Worm (Caenorhabditis elegans) whole organism, young adult: ENCODE results near the gene idpc-7.

Source experiments
- C06A6.2 ChIP-seq: fragments of 200-800 bp; sonication (Bioruptor generic); conservative IDR thresholded peaks from 2 replicates; pipeline ENCODE4 v1.3.6; 2022; ENCODE audit warnings: missing genetic modification characterization, missing compliant biosample characterization
- C17E4.6 ChIP-seq: fragments of 200-800 bp; sonication (Bioruptor generic); IDR thresholded peaks from 2 replicates; pipeline ENCODE4 v1.3.6; 2022; ENCODE audit warnings: missing genetic modification reagents, missing genetic modification characterization, missing compliant biosample characterization
- F57A8.1 ChIP-seq: fragments of 200-800 bp; sonication (Bioruptor generic); optimal IDR thresholded peaks from 2 replicates; lab custom pipeline; 2018; ENCODE audit warnings: mild to moderate bottlenecking, missing genetic modification characterization, moderate library complexity, missing compliant biosample characterization
- Y56A3A.18 ChIP-seq: fragments of 200-800 bp; sonication (Bioruptor generic); IDR thresholded peaks from 2 replicates; pipeline ENCODE4 v1.3.6; 2022; ENCODE audit warnings: missing genetic modification reagents, missing genetic modification characterization, missing compliant biosample characterization
- ama-1 ChIP-seq, 3 experiments: fragments of 150-350 bp in 1 of 3; sonication (generic microtip) in 2 of 3; optimal IDR thresholded peaks; 2 replicates each; lab custom pipeline; 2014 to 2018; ENCODE audit warnings: missing biosample characterization in 2 of 3, missing genetic modification characterization in 2 of 3, missing genetic modification reagents in 2 of 3
- cebp-1 ChIP-seq, 2 experiments: fragments of 200-800 bp in 1 of 2; sonication (Bioruptor generic) in 1 of 2; sonication (generic microtip) in 1 of 2; IDR thresholded peaks in 1 of 2; optimal IDR thresholded peaks in 1 of 2; 2 replicates each; pipeline versions ENCODE4 v1.3.6 to Lab custom; 2017 to 2022; ENCODE audit warnings: missing compliant biosample characterization in 2 of 2, missing genetic modification characterization in 2 of 2, mild to moderate bottlenecking in 1 of 2, missing genetic modification reagents in 1 of 2, moderate library complexity in 1 of 2
- ceh-91 ChIP-seq: fragments of 200-800 bp; sonication (Bioruptor generic); IDR thresholded peaks from 2 replicates; pipeline ENCODE4 v1.3.6; 2022; ENCODE audit warnings: missing genetic modification reagents, missing genetic modification characterization, missing compliant biosample characterization
- dpff-1 ChIP-seq: sonication (generic microtip); optimal IDR thresholded peaks from 2 replicates; lab custom pipeline; 2017; ENCODE audit warnings: mild to moderate bottlenecking, missing genetic modification characterization, missing compliant biosample characterization
- gei-17 ChIP-seq: fragments of 200-800 bp; sonication (Bioruptor generic); optimal IDR thresholded peaks from 2 replicates; lab custom pipeline; 2018; ENCODE audit warnings: mild to moderate bottlenecking, missing genetic modification characterization, missing compliant biosample characterization
- hmg-1.2 ChIP-seq: fragments of 200-800 bp; sonication (Bioruptor generic); IDR thresholded peaks from 2 replicates; pipeline ENCODE4 v1.3.6; 2022; ENCODE audit warnings: missing genetic modification reagents, missing genetic modification characterization, missing compliant biosample characterization
- unc-62 ChIP-seq: fragments of 150-350 bp; optimal IDR thresholded peaks from 2 replicates; lab custom pipeline; 2014; ENCODE audit warnings: missing biosample characterization, missing genetic modification reagents, missing genetic modification characterization
- ztf-25 ChIP-seq: fragments of 200-800 bp; sonication (Bioruptor generic); IDR thresholded peaks from 2 replicates; pipeline ENCODE4 v1.3.6; 2022; ENCODE audit warnings: missing genetic modification reagents, missing genetic modification characterization, missing compliant biosample characterization

DNA sequence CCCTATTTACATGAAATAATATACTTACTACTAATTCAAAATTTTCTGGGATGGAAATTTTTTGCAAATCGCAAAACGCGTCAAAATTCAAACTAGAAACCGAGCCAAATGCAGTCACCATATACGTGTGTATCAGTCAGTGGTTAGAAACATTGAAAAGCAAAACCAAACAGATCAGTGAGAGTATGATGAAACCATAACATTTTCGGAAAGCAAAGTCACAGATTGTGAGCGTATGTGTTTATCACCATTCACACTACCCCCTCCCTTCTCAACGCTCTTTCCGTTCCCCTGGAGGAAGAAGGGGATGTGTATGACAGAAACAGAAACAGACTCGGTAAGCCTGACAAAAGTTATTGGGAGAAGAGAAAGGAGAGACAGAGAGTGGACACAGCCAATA, 47.1 kb downstream of the idpc-7 start:
- TF ChIP-seq unc-62 = no peak
- no peak; the same call in 1 of the 2 replicates for TF ChIP-seq cebp-1 (GFP tag; IDR thresholded peaks at IDR 0.05; lab: Robert Waterston, UW)
- TF ChIP-seq cebp-1 (tag; optimal IDR thresholded peaks at IDR 0.05; lab: Kevin White, UChicago) = no peak
- TF ChIP-seq hmg-1.2 (GFP tag; lab: Robert Waterston, UW) = no peak
- TF ChIP-seq C06A6.2 (GFP tag; lab: Robert Waterston, UW) = no peak
- TF ChIP-seq ceh-91 = no peak
- TF ChIP-seq gei-17 = no peak
- no peak for TF ChIP-seq F57A8.1 (GFP tag; lab: Kevin White, UChicago)
- no peak for TF ChIP-seq ztf-25 (GFP tag; lab: Robert Waterston, UW)
- no peak for TF ChIP-seq C17E4.6
- no peak for TF ChIP-seq Y56A3A.18
- no peak for TF ChIP-seq ama-1 (optimal IDR thresholded peaks at IDR 0.05; lab: Kevin White, UChicago)
- no peak for TF ChIP-seq ama-1 (GFP tag; optimal IDR thresholded peaks at IDR 0.05; lab: Kevin White, UChicago)
- TF ChIP-seq dpff-1 (tag; lab: Kevin White, UChicago) = no peak
